Worm (Caenorhabditis elegans): Measurements from ENCODE around the gene Y105C5B.1.

DNA sequence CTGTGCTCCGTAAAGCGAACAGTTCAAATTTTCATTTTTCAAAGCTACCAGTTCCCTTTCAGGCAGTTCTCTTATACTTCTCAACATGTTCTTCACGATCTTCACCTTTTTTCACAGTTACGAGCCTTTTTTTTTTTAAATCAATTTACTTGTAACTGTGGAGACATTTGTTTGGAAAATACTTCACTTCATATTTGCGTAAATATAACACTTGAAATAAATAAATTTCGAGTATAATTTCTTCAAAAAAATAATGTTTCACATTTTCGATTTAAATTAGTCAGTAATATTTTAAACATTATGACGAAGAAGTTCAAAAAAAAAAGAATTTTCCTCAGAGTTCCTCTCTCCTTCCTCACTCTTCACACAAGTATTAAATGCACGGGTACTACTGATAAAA, 23.4 kb upstream of the Y105C5B.1 start, which contains the start of gene Y105C5A.1269:
- no peak for TF ChIP-seq ces-1 (GFP tag; optimal IDR thresholded peaks at IDR 0.05)
- no peak for TF ChIP-seq mef-2 (tag; optimal IDR thresholded peaks at IDR 0.05)
- no peak for TF ChIP-seq nhr-71 (tag; optimal IDR thresholded peaks at IDR 0.05)
- no peak for TF ChIP-seq lsy-2 (tag; optimal IDR thresholded peaks at IDR 0.05)
- TF ChIP-seq ztf-11 (tag; optimal IDR thresholded peaks at IDR 0.05) = no peak
- TF ChIP-seq isw-1 (GFP tag; IDR thresholded peaks at IDR 0.05) = no peak
- TF ChIP-seq pqm-1 (tag; optimal IDR thresholded peaks at IDR 0.05) = no peak
